Worm (Caenorhabditis elegans): ENCODE measurements around the gene F28C10.1.
A peak's percentile ranks its signal among the peaks of the same experiment; 100 is the strongest.

F28C10.1 gene

DNA sequence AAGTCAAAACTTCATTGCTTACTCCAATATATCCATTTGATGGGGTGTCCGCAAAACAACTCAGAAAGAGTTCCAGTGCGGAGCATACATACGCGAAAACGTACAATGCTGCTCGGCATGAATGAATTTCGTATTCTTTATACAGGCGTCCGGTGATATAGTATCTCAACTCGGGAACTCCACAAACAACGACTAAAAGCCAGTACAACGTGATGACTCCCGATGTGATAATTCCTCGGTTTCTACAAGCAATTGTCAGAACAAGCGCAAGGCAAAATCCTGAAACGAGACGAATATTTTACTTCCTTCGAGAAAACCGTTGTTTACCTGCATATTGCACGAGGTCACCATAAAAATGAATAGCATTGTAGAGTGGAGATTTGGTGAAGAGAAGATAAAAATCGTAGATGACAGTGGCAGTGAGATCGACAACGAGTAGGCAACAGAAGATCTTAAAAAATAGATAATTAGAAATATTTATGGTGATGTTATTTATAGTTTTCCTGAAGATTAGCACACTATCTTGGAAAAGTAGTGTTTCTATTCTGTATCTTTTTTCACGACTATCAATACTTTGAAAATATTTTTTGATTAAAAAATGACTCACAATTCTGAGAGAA lies 42.8 kb downstream of the F28C10.1 start:
- no peak for TF ChIP-seq hmg-4 (GFP tag; optimal IDR thresholded peaks at IDR 0.05)
- no peak for TF ChIP-seq tra-4 (tag; optimal IDR thresholded peaks at IDR 0.05)
- TF ChIP-seq hmbx-1 (tag; optimal IDR thresholded peaks at IDR 0.05): no peak

DNA sequence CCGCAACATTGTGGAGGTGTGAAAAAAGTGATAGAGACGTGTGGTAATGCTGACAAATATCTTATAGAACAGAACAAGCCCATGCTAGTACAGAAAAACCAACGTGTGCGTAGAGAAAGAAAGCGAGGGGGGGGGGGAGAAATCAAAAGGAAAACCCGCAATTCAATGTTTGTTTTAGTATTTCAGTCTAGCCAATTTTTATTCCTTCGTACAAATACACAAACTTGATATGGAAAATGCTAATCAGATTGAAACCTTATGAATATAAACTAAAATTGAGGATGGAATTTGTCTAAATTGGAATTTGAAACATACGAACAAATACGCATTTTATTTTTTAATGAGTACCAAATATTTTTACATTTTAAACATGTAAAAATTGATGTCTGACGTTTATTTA lies 44.9 kb downstream of the F28C10.1 start, which contains the start of gene mrp-1:
Gene mrp-1 (minus strand): TSS at position 101 of the 400 bp plus-strand sequence.
- TF ChIP-seq aly-1 (tag; optimal IDR thresholded peaks at IDR 0.05) (no peak), hmg-4 (GFP tag; optimal IDR thresholded peaks at IDR 0.05) (no peak), tra-4 (tag; optimal IDR thresholded peaks at IDR 0.05) (no peak), hmbx-1 (tag; optimal IDR thresholded peaks at IDR 0.05) (no peak), sea-1 (GFP tag; conservative IDR thresholded peaks at IDR 0.05) (no peak), ceh-36 (tag; optimal IDR thresholded peaks at IDR 0.05) (no peak), pes-1 (GFP tag; IDR thresholded peaks at IDR 0.05) (no peak), flt-1 (GFP tag; IDR thresholded peaks at IDR 0.05) (no peak), ama-1 (optimal IDR thresholded peaks at IDR 0.05) (no peak), tbx-37 (GFP tag; conservative IDR thresholded peaks at IDR 0.05) (no peak), ets-7 (tag; optimal IDR thresholded peaks at IDR 0.05) (no peak), tbx-11 (GFP tag; IDR thresholded peaks at IDR 0.05) (no peak), ceh-13 (GFP tag; optimal IDR thresholded peaks at IDR 0.05) (no peak), hnd-1 (tag; optimal IDR thresholded peaks at IDR 0.05) (no peak), F13C5.2 (tag; optimal IDR thresholded peaks at IDR 0.05) (no peak), B0310.2 (tag; optimal IDR thresholded peaks at IDR 0.05) (no peak)

- no peak for TF ChIP-seq tbx-37 (GFP tag; conservative IDR thresholded peaks at IDR 0.05)
- no peak for TF ChIP-seq flt-1 (GFP tag; IDR thresholded peaks at IDR 0.05)
- no peak for TF ChIP-seq pes-1 (GFP tag; IDR thresholded peaks at IDR 0.05)
- TF ChIP-seq ets-7 (tag; optimal IDR thresholded peaks at IDR 0.05): no peak
Observed at ce11 chrX:591056-591455, 48.1 kb downstream of the F28C10.1 start.

DNA sequence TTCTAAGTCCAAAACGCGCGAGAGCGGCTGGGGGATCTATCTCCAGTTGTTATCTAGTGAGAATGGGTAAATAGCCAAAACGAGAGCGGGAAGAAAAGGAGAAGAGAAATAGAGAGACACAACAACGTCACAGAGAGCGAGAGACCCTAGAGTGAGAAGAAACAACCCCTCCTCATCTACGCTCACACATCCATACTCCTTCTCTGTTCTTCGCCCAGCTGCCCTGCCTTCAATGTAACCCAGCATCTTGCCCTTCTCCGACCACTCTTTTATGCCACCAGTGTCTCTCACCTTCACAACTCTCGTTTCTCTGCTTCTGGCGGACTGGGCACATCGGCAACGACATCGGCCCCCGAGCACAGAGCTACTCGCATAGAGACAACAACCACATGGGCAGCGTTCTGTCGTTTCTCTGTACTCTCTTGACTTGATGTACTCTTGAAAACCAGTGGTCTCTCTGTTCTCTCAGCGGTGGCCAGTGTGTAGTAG lies 50.4 kb downstream of the F28C10.1 start:
- no peak for TF ChIP-seq sea-1 (GFP tag; conservative IDR thresholded peaks at IDR 0.05)
- no peak for TF ChIP-seq flt-1 (GFP tag; IDR thresholded peaks at IDR 0.05)
- TF ChIP-seq ets-7 (tag; optimal IDR thresholded peaks at IDR 0.05): no peak
- TF ChIP-seq hnd-1 (tag; optimal IDR thresholded peaks at IDR 0.05): no peak
- peak; percentile 96 for TF ChIP-seq hmg-4 (GFP tag; optimal IDR thresholded peaks at IDR 0.05)
- peak; percentile 78 for TF ChIP-seq aly-1 (tag; optimal IDR thresholded peaks at IDR 0.05)
- TF ChIP-seq tbx-37 (GFP tag; conservative IDR thresholded peaks at IDR 0.05): no peak
- no peak for TF ChIP-seq tra-4 (tag; optimal IDR thresholded peaks at IDR 0.05)
- TF ChIP-seq hmbx-1 (tag; optimal IDR thresholded peaks at IDR 0.05): no peak
- TF ChIP-seq F13C5.2 (tag; optimal IDR thresholded peaks at IDR 0.05): peak; percentile 99
- TF ChIP-seq pes-1 (GFP tag; IDR thresholded peaks at IDR 0.05): 0 out of 2 replicates have a peak, but pooled peaks have one; percentile 25
- TF ChIP-seq B0310.2 (tag; optimal IDR thresholded peaks at IDR 0.05): no peak
- no peak for TF ChIP-seq tbx-11 (GFP tag; IDR thresholded peaks at IDR 0.05)
- no peak for TF ChIP-seq ceh-36 (tag; optimal IDR thresholded peaks at IDR 0.05)
- no peak for TF ChIP-seq ceh-13 (GFP tag; optimal IDR thresholded peaks at IDR 0.05)
- TF ChIP-seq scrt-1 (GFP tag; IDR thresholded peaks at IDR 0.05): peak; percentile 50; the same call in 1 of the 2 replicates
- no peak for TF ChIP-seq ama-1 (optimal IDR thresholded peaks at IDR 0.05)

All from whole organism, early embryonic.